Worm (Caenorhabditis elegans) whole organism, early embryonic: ENCODE measurements around the gene Y116F11B.9.

ENCODE experiments used
- B0310.2 ChIP-seq: sonication (generic microtip); optimal IDR thresholded peaks from 2 replicates; lab custom pipeline; 2016; ENCODE audit warnings: mild to moderate bottlenecking, missing genetic modification characterization, missing compliant biosample characterization
- F13C5.2 ChIP-seq: sonication (generic microtip); optimal IDR thresholded peaks from 2 replicates; lab custom pipeline; 2017; ENCODE audit warnings: mild to moderate bottlenecking, missing genetic modification characterization, inconsistent platforms, missing compliant biosample characterization
- aly-1 ChIP-seq: sonication (generic microtip); optimal IDR thresholded peaks from 2 replicates; lab custom pipeline; 2016; ENCODE audit warnings: missing genetic modification characterization, missing compliant biosample characterization
- ama-1 ChIP-seq: fragments of 150-350 bp; optimal IDR thresholded peaks from 2 replicates; lab custom pipeline; 2014
- ceh-13 ChIP-seq: fragments of 200-800 bp; sonication (Bioruptor generic); optimal IDR thresholded peaks from 2 replicates; lab custom pipeline; 2018; ENCODE audit warnings: mild to moderate bottlenecking, missing genetic modification characterization, missing compliant biosample characterization
- ceh-36 ChIP-seq: sonication (generic microtip); optimal IDR thresholded peaks from 2 replicates; lab custom pipeline; 2016; ENCODE audit warnings: missing genetic modification characterization, inconsistent platforms, missing compliant biosample characterization
- ets-7 ChIP-seq: sonication (generic microtip); optimal IDR thresholded peaks from 2 replicates; lab custom pipeline; 2016; ENCODE audit warnings: missing genotype, missing genetic modification characterization, missing compliant biosample characterization
- flt-1 ChIP-seq: fragments of 200-800 bp; sonication (Bioruptor generic); IDR thresholded peaks from 2 replicates; pipeline ENCODE4 v1.3.6; 2022; ENCODE audit warnings: missing genetic modification characterization, missing compliant biosample characterization
- hmbx-1 ChIP-seq: sonication (generic microtip); optimal IDR thresholded peaks from 2 replicates; lab custom pipeline; 2016; ENCODE audit warnings: mild to moderate bottlenecking, missing genetic modification characterization, missing compliant biosample characterization
- hmg-4 ChIP-seq: fragments of 200-800 bp; sonication (Bioruptor generic); optimal IDR thresholded peaks from 2 replicates; lab custom pipeline; 2018; ENCODE audit warnings: mild to moderate bottlenecking, missing genetic modification characterization, missing compliant biosample characterization
- hnd-1 ChIP-seq: sonication (generic microtip); optimal IDR thresholded peaks from 2 replicates; lab custom pipeline; 2016; ENCODE audit warnings: missing genetic modification characterization, missing compliant biosample characterization
- pes-1 ChIP-seq: fragments of 200-800 bp; sonication (Bioruptor generic); IDR thresholded peaks from 2 replicates; pipeline ENCODE4 v1.3.6; 2022; ENCODE audit warnings: missing genetic modification reagents, missing genetic modification characterization, missing compliant biosample characterization
- scrt-1 ChIP-seq: fragments of 200-800 bp; sonication (Bioruptor generic); IDR thresholded peaks from 2 replicates; pipeline ENCODE4 v1.3.6; 2022; ENCODE audit warnings: missing genetic modification characterization, missing compliant biosample characterization
- sea-1 ChIP-seq: fragments of 200-800 bp; sonication (Bioruptor generic); conservative IDR thresholded peaks from 2 replicates; pipeline ENCODE4 v1.3.6; 2022; ENCODE audit warnings: missing genetic modification characterization, missing compliant biosample characterization
- tbx-11 ChIP-seq: fragments of 200-800 bp; sonication (Bioruptor generic); IDR thresholded peaks from 2 replicates; pipeline ENCODE4 v1.3.6; 2022; ENCODE audit warnings: missing genetic modification characterization, missing compliant biosample characterization
- tbx-37 ChIP-seq: fragments of 200-800 bp; sonication (Bioruptor generic); conservative IDR thresholded peaks from 2 replicates; pipeline ENCODE4 v1.3.6; 2022; ENCODE audit warnings: missing genetic modification reagents, missing genetic modification characterization, missing compliant biosample characterization
- tra-4 ChIP-seq: sonication (generic microtip); optimal IDR thresholded peaks from 2 replicates; lab custom pipeline; 2017; ENCODE audit warnings: missing genetic modification characterization, missing compliant biosample characterization

The Y116F11B.9 gene

ce11 chrV:19867883-19868282 lies at the start of gene Y116F11B.9:
TSS of gene Y116F11B.9 (minus strand) at chrV:19867983.
- TF ChIP-seq hnd-1 (tag; lab: Kevin White, UChicago) (no peak), tra-4 (tag; lab: Kevin White, UChicago) (no peak), pes-1 (GFP tag; lab: Robert Waterston, UW) (no peak), F13C5.2 (tag; lab: Kevin White, UChicago) (no peak), B0310.2 (no peak), tbx-11 (GFP tag; lab: Robert Waterston, UW) (no peak), ceh-36 (tag; lab: Kevin White, UChicago) (no peak), hmbx-1 (tag; lab: Kevin White, UChicago) (no peak), scrt-1 (GFP tag; lab: Robert Waterston, UW) (no peak), ets-7 (tag; lab: Kevin White, UChicago) (no peak), ama-1 (lab: Kevin White, UChicago) (no peak), sea-1 (no peak), aly-1 (tag; lab: Kevin White, UChicago) (no peak), tbx-37 (no peak), ceh-13 (GFP tag; lab: Kevin White, UChicago) (no peak), flt-1 (GFP tag; lab: Robert Waterston, UW) (no peak)

- TF ChIP-seq aly-1 (tag; lab: Kevin White, UChicago) (no peak), sea-1 (no peak), flt-1 (GFP tag; lab: Robert Waterston, UW) (no peak), hmg-4 (GFP tag; lab: Kevin White, UChicago) (no peak), ceh-13 (GFP tag; lab: Kevin White, UChicago) (no peak), ceh-36 (tag; lab: Kevin White, UChicago) (no peak), scrt-1 (GFP tag; lab: Robert Waterston, UW) (no peak), tbx-37 (no peak), pes-1 (GFP tag; lab: Robert Waterston, UW) (no peak), F13C5.2 (tag; lab: Kevin White, UChicago) (no peak), tra-4 (tag; lab: Kevin White, UChicago) (no peak), hmbx-1 (tag; lab: Kevin White, UChicago) (no peak), hnd-1 (tag; lab: Kevin White, UChicago) (no peak), tbx-11 (GFP tag; lab: Robert Waterston, UW) (no peak), ets-7 (tag; lab: Kevin White, UChicago) (no peak), B0310.2 (no peak), ama-1 (lab: Kevin White, UChicago) (no peak)
Observed at ce11 chrV:19915973-19916605, 48.3 kb upstream of the Y116F11B.9 start, which contains the start of the genes chk-2 and Y60A3A.19. TSS of gene chk-2 (minus strand) at chrV:19916023. TSS of gene Y60A3A.19 (plus strand) at chrV:19916555.

- TF ChIP-seq hmbx-1 (tag; lab: Kevin White, UChicago) (no peak), F13C5.2 (tag; lab: Kevin White, UChicago) (no peak), ama-1 (lab: Kevin White, UChicago) (no peak), ceh-36 (tag; lab: Kevin White, UChicago) (no peak), tbx-37 (no peak), hmg-4 (GFP tag; lab: Kevin White, UChicago) (no peak), hnd-1 (tag; lab: Kevin White, UChicago) (no peak), aly-1 (tag; lab: Kevin White, UChicago) (no peak), tbx-11 (GFP tag; lab: Robert Waterston, UW) (no peak), sea-1 (no peak), ets-7 (tag; lab: Kevin White, UChicago) (no peak), B0310.2 (no peak), ceh-13 (GFP tag; lab: Kevin White, UChicago) (no peak), scrt-1 (GFP tag; lab: Robert Waterston, UW) (no peak), pes-1 (GFP tag; lab: Robert Waterston, UW) (no peak), tra-4 (tag; lab: Kevin White, UChicago) (no peak), flt-1 (GFP tag; lab: Robert Waterston, UW) (no peak)
Observed at ce11 chrV:19908854-19909253, 41.1 kb upstream of the Y116F11B.9 start.

DNA sequence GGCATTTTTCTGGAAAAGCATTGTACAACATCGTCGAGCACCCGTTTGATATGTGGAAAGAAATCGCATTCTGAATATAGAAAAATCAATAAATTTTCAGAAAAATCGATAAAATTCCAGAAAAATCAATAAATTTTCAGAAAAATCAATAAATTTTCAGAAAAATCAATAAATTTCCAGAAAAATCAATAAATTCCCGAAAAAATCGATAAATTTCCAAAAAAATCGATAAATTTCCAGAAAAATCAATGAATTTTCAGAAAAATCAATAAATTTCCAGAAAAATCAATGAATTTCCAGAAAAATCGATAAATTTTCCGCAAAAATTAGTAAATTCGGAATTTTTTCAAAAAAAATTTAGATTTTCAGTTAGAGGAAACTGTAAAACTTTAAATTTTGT lies 39.6 kb upstream of the Y116F11B.9 start, which contains the start of gene fars-2:
TSS of gene fars-2 (minus strand) at position 70 of the 400 bp plus-strand sequence.
- TF ChIP-seq tra-4 (tag; lab: Kevin White, UChicago) (no peak), ceh-36 (tag; lab: Kevin White, UChicago) (no peak), scrt-1 (GFP tag; lab: Robert Waterston, UW) (no peak), hnd-1 (tag; lab: Kevin White, UChicago) (no peak), pes-1 (GFP tag; lab: Robert Waterston, UW) (no peak), F13C5.2 (tag; lab: Kevin White, UChicago) (no peak), flt-1 (GFP tag; lab: Robert Waterston, UW) (no peak), aly-1 (tag; lab: Kevin White, UChicago) (no peak)

ce11 chrV:19905988-19906387 lies 38.2 kb upstream of the Y116F11B.9 start:
- TF ChIP-seq hmg-4 (GFP tag; lab: Kevin White, UChicago) = no peak
- no peak for TF ChIP-seq hnd-1 (tag; lab: Kevin White, UChicago)
- TF ChIP-seq tra-4 (tag; lab: Kevin White, UChicago) = no peak
- no peak for TF ChIP-seq scrt-1 (GFP tag; lab: Robert Waterston, UW)
- no peak for TF ChIP-seq aly-1 (tag; lab: Kevin White, UChicago)
- no peak for TF ChIP-seq tbx-11 (GFP tag; lab: Robert Waterston, UW)
- TF ChIP-seq B0310.2 = no peak
- no peak for TF ChIP-seq sea-1
- no peak for TF ChIP-seq pes-1 (GFP tag; lab: Robert Waterston, UW)
- no peak for TF ChIP-seq flt-1 (GFP tag; lab: Robert Waterston, UW)
- no peak for TF ChIP-seq hmbx-1 (tag; lab: Kevin White, UChicago)
- TF ChIP-seq ets-7 (tag; lab: Kevin White, UChicago) = no peak
- TF ChIP-seq ama-1 (lab: Kevin White, UChicago) = no peak

DNA sequence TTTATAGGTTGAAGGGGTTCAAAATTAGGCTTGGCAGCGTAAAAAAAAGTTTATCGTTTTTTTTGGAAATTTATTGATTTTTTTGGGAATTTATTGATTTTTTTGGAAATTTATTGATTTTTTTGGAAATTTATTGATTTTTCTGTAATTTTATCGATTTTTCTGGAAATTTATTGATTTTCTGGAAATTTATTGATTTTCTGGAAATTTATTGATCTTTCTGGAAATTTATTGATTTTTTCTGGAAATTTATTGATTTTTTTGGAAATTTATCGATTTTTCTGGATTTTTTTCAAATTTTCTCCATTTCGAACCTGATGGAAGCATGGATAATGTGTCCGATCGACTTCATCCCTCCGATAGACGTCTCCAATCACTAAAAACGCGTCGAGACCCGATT lies 37.0 kb upstream of the Y116F11B.9 start:
- no peak for TF ChIP-seq tra-4 (tag; lab: Kevin White, UChicago)
- TF ChIP-seq F13C5.2 (tag; lab: Kevin White, UChicago) = no peak
- TF ChIP-seq aly-1 (tag; lab: Kevin White, UChicago) = no peak
- no peak for TF ChIP-seq scrt-1 (GFP tag; lab: Robert Waterston, UW)
